Worm (Caenorhabditis elegans): ENCODE measurements around the gene F52E10.4.

Gene F52E10.4

DNA sequence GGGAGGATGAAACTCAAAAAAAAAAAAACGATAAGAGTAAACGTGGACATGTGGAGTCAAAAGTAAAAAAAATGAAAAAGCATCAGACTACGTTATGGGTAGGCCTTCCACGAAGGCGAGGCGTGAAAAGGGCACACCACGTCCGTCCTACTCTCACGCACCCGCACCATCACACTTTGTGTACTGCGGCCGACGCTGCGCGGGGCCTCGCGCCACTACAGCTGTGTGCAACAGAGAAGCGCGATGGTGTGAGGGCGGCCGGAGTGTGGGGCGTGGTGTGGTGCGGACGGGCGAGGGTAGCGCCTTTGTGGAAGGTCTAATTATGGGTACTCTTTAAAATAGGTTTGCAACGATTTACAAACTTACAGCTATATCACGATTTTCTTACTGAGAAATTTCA lies 25.4 kb upstream of the F52E10.4 start:
- TF ChIP-seq snpc-4 (tag; optimal IDR thresholded peaks at IDR 0.05) (no peak), R02D3.7 (tag; optimal IDR thresholded peaks at IDR 0.05) (no peak), nhr-77 (tag; optimal IDR thresholded peaks at IDR 0.05) (no peak), egl-5 (tag; optimal IDR thresholded peaks at IDR 0.05) (no peak), ceh-82 (tag; optimal IDR thresholded peaks at IDR 0.05) (no peak), sea-2 (GFP tag; optimal IDR thresholded peaks at IDR 0.05) (no peak), nhr-23 (tag; optimal IDR thresholded peaks at IDR 0.05) (no peak), mml-1 (tag; optimal IDR thresholded peaks at IDR 0.05) (no peak), ZK546.5 (tag; optimal IDR thresholded peaks at IDR 0.05) (no peak), egl-27 (tag; optimal IDR thresholded peaks at IDR 0.05) (no peak), fkh-10 (GFP tag; optimal IDR thresholded peaks at IDR 0.05) (no peak), hmg-11 (tag; optimal IDR thresholded peaks at IDR 0.05) (no peak), tbx-2 (tag; optimal IDR thresholded peaks at IDR 0.05) (no peak), unc-62 (GFP tag; optimal IDR thresholded peaks at IDR 0.05) (no peak), aly-2 (tag; optimal IDR thresholded peaks at IDR 0.05) (no peak), lsy-12 (tag; optimal IDR thresholded peaks at IDR 0.05) (no peak), fkh-2 (tag; optimal IDR thresholded peaks at IDR 0.05) (no peak), nhr-67 (tag; optimal IDR thresholded peaks at IDR 0.05) (no peak)

DNA sequence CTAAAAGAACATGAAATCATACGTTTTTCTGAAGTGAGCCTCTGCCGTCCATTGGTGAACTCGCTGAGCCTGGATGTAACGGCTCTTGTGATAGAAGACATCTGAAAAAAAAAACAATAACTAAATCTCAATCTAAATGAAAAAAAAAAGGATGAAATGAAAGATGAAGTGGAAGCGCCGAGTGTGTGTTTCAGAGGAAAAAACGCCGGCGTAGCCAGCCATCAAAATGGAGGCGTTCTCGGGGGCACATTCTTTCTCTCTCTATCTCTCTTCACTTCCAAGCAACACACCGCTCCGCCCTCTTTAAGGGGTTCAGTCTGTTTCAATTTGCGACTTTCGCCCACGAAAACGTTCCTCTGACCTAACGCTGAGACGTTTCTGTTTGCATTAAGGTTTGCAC lies 24.8 kb upstream of the F52E10.4 start, which contains the start of gene T01B4.3:
Gene T01B4.3 (minus strand): TSS at position 101 of the 400 bp plus-strand sequence.
- no peak for TF ChIP-seq nhr-28 (tag; optimal IDR thresholded peaks at IDR 0.05)
- TF ChIP-seq lsy-12 (tag; optimal IDR thresholded peaks at IDR 0.05), result no peak
- no peak for TF ChIP-seq lin-39 (tag; optimal IDR thresholded peaks at IDR 0.05)

DNA sequence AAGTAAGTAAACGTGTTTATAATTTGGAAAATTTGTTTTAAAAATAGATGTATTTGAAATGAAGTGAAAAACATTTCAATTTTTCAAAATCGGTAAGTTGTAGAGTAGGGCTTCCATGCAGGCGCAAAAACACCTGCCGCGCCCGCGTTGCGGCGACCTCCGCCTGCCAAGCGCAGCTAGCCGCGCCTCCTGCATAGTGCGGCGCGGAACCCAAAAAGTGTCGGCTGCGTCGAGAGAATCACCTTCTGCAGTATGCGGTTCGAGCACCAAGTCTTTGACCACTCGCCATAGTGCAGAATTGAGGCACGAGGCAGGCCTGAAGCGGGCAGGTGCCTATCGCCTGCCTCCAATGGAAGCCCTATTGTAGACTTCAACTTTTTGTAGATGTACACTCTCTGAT lies 16.9 kb upstream of the F52E10.4 start:
- no peak for TF ChIP-seq mdl-1 (tag; optimal IDR thresholded peaks at IDR 0.05)
- TF ChIP-seq jun-1 (tag; optimal IDR thresholded peaks at IDR 0.05), result no peak
- TF ChIP-seq snpc-4 (tag; optimal IDR thresholded peaks at IDR 0.05), result peak; percentile 23

DNA sequence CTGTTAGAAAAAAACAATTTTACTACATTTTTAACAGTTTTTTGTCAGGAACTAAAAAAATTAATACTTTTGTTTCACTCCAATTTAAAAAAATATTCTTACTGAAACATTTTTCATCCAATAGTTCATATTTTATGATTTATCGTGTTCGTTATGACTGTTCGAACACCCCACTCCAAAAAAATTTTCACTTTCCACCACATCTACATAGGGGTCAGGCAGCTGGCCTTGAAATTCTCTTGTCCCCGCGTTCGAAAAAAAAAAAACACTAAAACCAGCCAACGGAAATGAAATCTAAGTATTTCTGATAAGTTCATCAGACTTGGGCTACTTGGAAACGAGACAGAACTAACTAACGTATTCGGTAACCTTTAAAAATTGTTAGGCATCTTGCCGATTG lies 13.3 kb upstream of the F52E10.4 start, which contains the start of gene twk-22:
Gene twk-22 (plus strand): TSS at position 301 of the 400 bp plus-strand sequence.
- no peak for TF ChIP-seq mdl-1 (tag; optimal IDR thresholded peaks at IDR 0.05)
- TF ChIP-seq fkh-2 (tag; optimal IDR thresholded peaks at IDR 0.05), result no peak

DNA sequence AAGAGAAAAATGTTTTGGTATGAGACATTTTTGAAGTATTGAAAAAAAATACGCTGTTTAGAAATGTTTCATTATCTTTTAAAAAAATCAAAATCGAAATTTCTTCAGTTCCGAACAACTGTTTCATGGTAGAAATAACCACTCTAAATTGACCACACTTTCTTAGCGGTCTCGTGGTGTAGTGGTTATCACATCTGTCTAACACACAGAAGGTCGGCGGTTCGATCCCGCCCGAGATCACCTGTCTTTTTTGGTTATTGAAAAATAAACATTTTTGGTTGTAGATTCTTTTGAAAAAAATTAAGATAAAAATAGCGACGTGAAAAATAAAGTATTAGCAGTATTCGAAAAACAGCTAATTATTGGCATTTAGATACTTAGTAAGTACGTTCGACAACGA lies 7.6 kb upstream of the F52E10.4 start:
- TF ChIP-seq ZK546.5 (tag; optimal IDR thresholded peaks at IDR 0.05) (no peak), elt-1 (tag; optimal IDR thresholded peaks at IDR 0.05) (no peak), unc-39 (tag; optimal IDR thresholded peaks at IDR 0.05) (no peak), lin-15B (tag; optimal IDR thresholded peaks at IDR 0.05) (no peak), nhr-67 (tag; optimal IDR thresholded peaks at IDR 0.05) (no peak), nhr-23 (tag; optimal IDR thresholded peaks at IDR 0.05) (peak; percentile 4), nfya-1 (tag; optimal IDR thresholded peaks at IDR 0.05; ENCODE audit: insufficient read depth) (no peak), nhr-25 (tag; optimal IDR thresholded peaks at IDR 0.05) (peak; percentile 14), nhr-12 (tag; optimal IDR thresholded peaks at IDR 0.05) (no peak), fkh-2 (tag; optimal IDR thresholded peaks at IDR 0.05) (no peak), nhr-76 (tag; optimal IDR thresholded peaks at IDR 0.05) (no peak), elt-2 (tag; optimal IDR thresholded peaks at IDR 0.05) (peak; percentile 43), ceh-9 (tag; optimal IDR thresholded peaks at IDR 0.05) (no peak), egl-5 (tag; optimal IDR thresholded peaks at IDR 0.05) (no peak), elt-3 (tag; optimal IDR thresholded peaks at IDR 0.05) (no peak), fkh-10 (GFP tag; optimal IDR thresholded peaks at IDR 0.05) (no peak), ceh-16 (tag; optimal IDR thresholded peaks at IDR 0.05) (no peak), mdl-1 (tag; optimal IDR thresholded peaks at IDR 0.05) (no peak), ztf-11 (tag; optimal IDR thresholded peaks at IDR 0.05) (no peak), pqm-1 (tag; optimal IDR thresholded peaks at IDR 0.05) (peak; percentile 21), ceh-28 (tag; optimal IDR thresholded peaks at IDR 0.05) (no peak), lsy-12 (tag; optimal IDR thresholded peaks at IDR 0.05) (no peak), hmg-11 (tag; optimal IDR thresholded peaks at IDR 0.05) (no peak), pha-4 (tag; optimal IDR thresholded peaks at IDR 0.05) (no peak), daf-12 (tag; optimal IDR thresholded peaks at IDR 0.05) (no peak), skn-1 (tag; optimal IDR thresholded peaks at IDR 0.05) (no peak)

Measured in whole organism, L3 larva.